Worm (Caenorhabditis elegans) whole organism, midembryonic: ENCODE data around the gene C13A10.1.

ENCODE experiments used
- T22C8.4 ChIP-seq: fragments of 200-800 bp; sonication (Bioruptor generic); IDR thresholded peaks from 2 replicates; pipeline ENCODE4 v1.3.6; 2022; ENCODE audit warnings: missing genetic modification characterization, missing compliant biosample characterization
- cog-1 ChIP-seq: sonication (generic microtip); optimal IDR thresholded peaks from 2 replicates; lab custom pipeline; 2016; ENCODE audit warnings: missing genetic modification characterization, missing compliant biosample characterization
- flt-1 ChIP-seq: fragments of 200-800 bp; sonication (Bioruptor generic); IDR thresholded peaks from 2 replicates; pipeline ENCODE4 v1.3.6; 2022; ENCODE audit warnings: missing genetic modification characterization, missing compliant biosample characterization
- klf-2 ChIP-seq: fragments of 200-800 bp; sonication (Bioruptor generic); conservative IDR thresholded peaks from 2 replicates; pipeline ENCODE4 v1.3.6; 2022; ENCODE audit warnings: missing genetic modification reagents, missing genetic modification characterization, missing compliant biosample characterization
- med-1 ChIP-seq: sonication (generic microtip); optimal IDR thresholded peaks from 2 replicates; lab custom pipeline; 2017; ENCODE audit warnings: missing genetic modification characterization, mild to moderate bottlenecking, missing compliant biosample characterization, antibody characterized with exemption, missing genetic modification reagents; ENCODE audit not compliant: insufficient read depth
- ref-1 ChIP-seq: fragments of 200-800 bp; sonication (Bioruptor generic); conservative IDR thresholded peaks from 2 replicates; pipeline ENCODE4 v1.3.6; 2022; ENCODE audit warnings: missing genetic modification reagents, missing genetic modification characterization, missing compliant biosample characterization
- tab-1 ChIP-seq: fragments of 200-800 bp; sonication (Bioruptor generic); IDR thresholded peaks from 2 replicates; pipeline ENCODE4 v1.3.6; 2022; ENCODE audit warnings: missing genetic modification characterization, missing compliant biosample characterization
- ztf-23 ChIP-seq: fragments of 200-800 bp; sonication (Bioruptor generic); IDR thresholded peaks from 2 replicates; pipeline ENCODE4 v1.3.6; 2022; ENCODE audit warnings: missing genetic modification reagents, missing genetic modification characterization, missing compliant biosample characterization
- ztf-29 ChIP-seq: fragments of 200-800 bp; sonication (Bioruptor generic); IDR thresholded peaks from 2 replicates; pipeline ENCODE4 v1.3.6; 2022; ENCODE audit warnings: missing genetic modification reagents, missing genetic modification characterization, missing compliant biosample characterization

DNA sequence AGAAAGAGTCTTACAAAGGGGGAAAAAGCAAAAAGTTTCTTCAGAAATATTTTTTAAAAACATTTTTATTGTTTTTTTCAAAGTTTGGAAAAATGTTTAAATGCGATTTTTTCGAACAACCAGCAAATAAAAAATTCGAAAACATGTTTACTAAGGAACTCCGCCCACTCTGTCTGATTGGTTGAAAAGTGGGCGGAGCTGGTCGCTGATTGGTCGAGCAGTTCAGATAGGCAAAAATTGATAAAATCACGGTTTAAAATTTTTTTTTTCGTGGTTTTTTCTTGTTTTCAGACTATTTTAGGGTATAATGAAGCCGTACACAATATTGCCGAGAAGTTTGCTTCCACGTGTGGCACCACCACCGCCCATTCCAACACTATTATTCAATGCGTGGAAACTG is 16.7 kb upstream of the C13A10.1 start:
- TF ChIP-seq med-1 (no peak), tab-1 (GFP tag; lab: Robert Waterston, UW) (no peak), ztf-23 (no peak), T22C8.4 (GFP tag; lab: Robert Waterston, UW) (no peak), flt-1 (no peak), cog-1 (no peak), klf-2 (GFP tag; lab: Robert Waterston, UW) (no peak), ztf-29 (GFP tag; lab: Robert Waterston, UW) (no peak), ref-1 (GFP tag; lab: Robert Waterston, UW) (no peak)
